Worm (Caenorhabditis elegans) whole organism, dauer: ENCODE measurements around the gene hmp-1.

Experiments used
- unc-62 ChIP-seq: sonication (generic microtip); optimal IDR thresholded peaks from 2 replicates; lab custom pipeline; 2017; ENCODE audit warnings: missing biosample characterization, missing genetic modification reagents, missing genetic modification characterization

hmp-1 gene

ce11 chrV:11820551-11820950, 25.1 kb upstream of the hmp-1 start:
- no peak for TF ChIP-seq unc-62 (GFP tag; lab: Kevin White, UChicago)

- no peak for TF ChIP-seq unc-62 (GFP tag; lab: Kevin White, UChicago)
Observed at ce11 chrV:11822461-11822939, 23.2 kb upstream of the hmp-1 start, which contains the start of gene pyc-1. Gene pyc-1, minus strand, starts transcription at chrV:11822529.

- no peak for TF ChIP-seq unc-62 (GFP tag; lab: Kevin White, UChicago)
Observed at ce11 chrV:11823978-11824377, 21.7 kb upstream of the hmp-1 start.

ce11 chrV:11825662-11826061, 20.0 kb upstream of the hmp-1 start, which contains the start of gene D2023.4:
Gene D2023.4, minus strand, starts transcription at chrV:11825762.
- no peak for TF ChIP-seq unc-62 (GFP tag; lab: Kevin White, UChicago)

ce11 chrV:11826967-11827366, 18.7 kb upstream of the hmp-1 start, which contains the start of the genes mpst-1 and D2023.6:
Gene mpst-1, minus strand, starts transcription at chrV:11827067.
Gene D2023.6, plus strand, starts transcription at chrV:11827354.
- TF ChIP-seq unc-62 (GFP tag; lab: Kevin White, UChicago), result no peak

- no peak for TF ChIP-seq unc-62 (GFP tag; lab: Kevin White, UChicago)
Observed at ce11 chrV:11829282-11829681, 16.4 kb upstream of the hmp-1 start, which contains the start of gene col-158. Gene col-158, plus strand, starts transcription at chrV:11829582.

- no peak for TF ChIP-seq unc-62 (GFP tag; lab: Kevin White, UChicago)
Observed at ce11 chrV:11833319-11833718, 12.4 kb upstream of the hmp-1 start, which contains the start of gene pho-8. Gene pho-8, plus strand, starts transcription at chrV:11833619.

ce11 chrV:11836073-11836472, 9.6 kb upstream of the hmp-1 start, which contains the start of gene R13H4.2:
Gene R13H4.2, plus strand, starts transcription at chrV:11836391.
- TF ChIP-seq unc-62 (GFP tag; lab: Kevin White, UChicago), result no peak

- TF ChIP-seq unc-62 (GFP tag; lab: Kevin White, UChicago), result no peak
Observed at ce11 chrV:11839220-11839619, 6.5 kb upstream of the hmp-1 start, which contains the start of gene idpb-5. Gene idpb-5, plus strand, starts transcription at chrV:11839520.

ce11 chrV:11843678-11844366, 1.8 kb upstream of the hmp-1 start, which contains the start of gene nphp-4:
Gene nphp-4, minus strand, starts transcription at chrV:11843728.
- TF ChIP-seq unc-62 (GFP tag; lab: Kevin White, UChicago), result no peak

- no peak for TF ChIP-seq unc-62 (GFP tag; lab: Kevin White, UChicago)
Observed at ce11 chrV:11844828-11845227, 843 bp upstream of the hmp-1 start.

- no peak for TF ChIP-seq unc-62 (GFP tag; lab: Kevin White, UChicago)
Observed at ce11 chrV:11846969-11847368, 1.3 kb downstream of the hmp-1 start.

- no peak for TF ChIP-seq unc-62 (GFP tag; lab: Kevin White, UChicago)
Observed at ce11 chrV:11849408-11849807, 3.7 kb downstream of the hmp-1 start.

- no peak for TF ChIP-seq unc-62 (GFP tag; lab: Kevin White, UChicago)
Observed at ce11 chrV:11852305-11852704, 6.6 kb downstream of the hmp-1 start.

- TF ChIP-seq unc-62 (GFP tag; lab: Kevin White, UChicago), result no peak
Observed at ce11 chrV:11853723-11854122, 8.1 kb downstream of the hmp-1 start.

- no peak for TF ChIP-seq unc-62 (GFP tag; lab: Kevin White, UChicago)
Observed at ce11 chrV:11854905-11855304, 9.2 kb downstream of the hmp-1 start.

ce11 chrV:11856022-11856421, 10.4 kb downstream of the hmp-1 start:
- TF ChIP-seq unc-62 (GFP tag; lab: Kevin White, UChicago), result no peak
